Fruit fly (Drosophila melanogaster): ENCODE data around the gene Pgk.

Pgk gene

dm6 chr2L:2750337-2751084 lies 2.4 kb downstream of the Pgk start (continued):
- TF ChIP-seq Ssrp (tag; optimal IDR thresholded peaks at IDR 0.05), result peak; percentile 60
- TF ChIP-seq CG18011 (GFP tag; optimal IDR thresholded peaks at IDR 0.05), result peak; percentile 21
- TF ChIP-seq CG18599 (GFP tag; optimal IDR thresholded peaks at IDR 0.05), result peak; percentile 92
- TF ChIP-seq CG8944 (GFP tag; optimal IDR thresholded peaks at IDR 0.05), result peak; percentile 81
- peak; percentile 59 for TF ChIP-seq fd64A (GFP tag; optimal IDR thresholded peaks at IDR 0.05)
- TF ChIP-seq Dip3 (GFP tag; optimal IDR thresholded peaks at IDR 0.05), result peak; percentile 81
- TF ChIP-seq CG7963 (GFP tag; IDR thresholded peaks at IDR 0.05; ENCODE audit: partially characterized antibody), result no peak
- no peak for TF ChIP-seq Lpt (GFP tag; optimal IDR thresholded peaks at IDR 0.05)
- TF ChIP-seq kay (GFP tag; optimal IDR thresholded peaks at IDR 0.05), result peak; percentile 79
- no peak for TF ChIP-seq wor (GFP tag; IDR thresholded peaks at IDR 0.05)
- TF ChIP-seq CG13296 (GFP tag; optimal IDR thresholded peaks at IDR 0.05), result peak; percentile 86
- peak; percentile 50 for TF ChIP-seq CG11398 (GFP tag; optimal IDR thresholded peaks at IDR 0.05)
- TF ChIP-seq Hmr (GFP tag; optimal IDR thresholded peaks at IDR 0.05), result peak; percentile 80
- peak; percentile 28 for TF ChIP-seq stwl (tag; optimal IDR thresholded peaks at IDR 0.05)
- TF ChIP-seq abd-A (tag; optimal IDR thresholded peaks at IDR 0.05), result peak; percentile 94
- peak; percentile 82 for TF ChIP-seq bab2 (GFP tag; optimal IDR thresholded peaks at IDR 0.05)
- TF ChIP-seq Bgb (GFP tag; IDR thresholded peaks at IDR 0.05; ENCODE audit: partially characterized antibody), result no peak
- peak in 1 of 2 experiments; percentile 29 for TF ChIP-seq insv (GFP tag; optimal IDR thresholded peaks at IDR 0.05)
- peak; percentile 45 for TF ChIP-seq CG13775 (GFP tag; optimal IDR thresholded peaks at IDR 0.05)
- TF ChIP-seq Dek (tag; optimal IDR thresholded peaks at IDR 0.05), result peak; percentile 88
- peak; percentile 87 for TF ChIP-seq CG7839 (tag; optimal IDR thresholded peaks at IDR 0.05)
- TF ChIP-seq Max (GFP tag; optimal IDR thresholded peaks at IDR 0.05), result peak; percentile 50
- TF ChIP-seq BtbVII (GFP tag; optimal IDR thresholded peaks at IDR 0.05), result peak; percentile 88
- TF ChIP-seq Spps (tag; optimal IDR thresholded peaks at IDR 0.05), result peak; percentile 45
- peak; percentile 83 for TF ChIP-seq mam (GFP tag; optimal IDR thresholded peaks at IDR 0.05)
- TF ChIP-seq HLHmδ (GFP tag; optimal IDR thresholded peaks at IDR 0.05), result no peak
- TF ChIP-seq tll (GFP tag; optimal IDR thresholded peaks at IDR 0.05), result peak in 1 of 2 experiments; percentile 1
- TF ChIP-seq CoRest (tag; optimal IDR thresholded peaks at IDR 0.05), result peak; percentile 82
- TF ChIP-seq psq (GFP tag; optimal IDR thresholded peaks at IDR 0.05), result peak; percentile 33
- peak; percentile 63 for TF ChIP-seq CG5180 (GFP tag; optimal IDR thresholded peaks at IDR 0.05)
- no peak for TF ChIP-seq Poxn (GFP tag; IDR thresholded peaks at IDR 0.05)
- no peak for TF ChIP-seq CG14860 (GFP tag; IDR thresholded peaks at IDR 0.05; ENCODE audit: partially characterized antibody)
- peak; percentile 81 for TF ChIP-seq luna (GFP tag; optimal IDR thresholded peaks at IDR 0.05)
- TF ChIP-seq Hmx (GFP tag; optimal IDR thresholded peaks at IDR 0.05), result peak; percentile 16
- peak; percentile 72 for TF ChIP-seq shn (GFP tag; optimal IDR thresholded peaks at IDR 0.05)
- peak; percentile 80 for TF ChIP-seq B-H2 (GFP tag; optimal IDR thresholded peaks at IDR 0.05)
- peak; percentile 9 for TF ChIP-seq pfk (GFP tag; optimal IDR thresholded peaks at IDR 0.05)
- TF ChIP-seq CG9876 (GFP tag; optimal IDR thresholded peaks at IDR 0.05), result peak; percentile 72
- no peak for TF ChIP-seq CG3847 (GFP tag; IDR thresholded peaks at IDR 0.05)
- TF ChIP-seq Blimp-1 (GFP tag; optimal IDR thresholded peaks at IDR 0.05), result peak; percentile 72
- TF ChIP-seq CG12236 (GFP tag; optimal IDR thresholded peaks at IDR 0.05), result peak; percentile 60
- TF ChIP-seq ro (GFP tag; IDR thresholded peaks at IDR 0.05), result no peak
- peak; percentile 73 for TF ChIP-seq MTF-1 (GFP tag; optimal IDR thresholded peaks at IDR 0.05; ENCODE audit: borderline replicate concordance)
- TF ChIP-seq zf30C (GFP tag; optimal IDR thresholded peaks at IDR 0.05), result peak; percentile 96
- peak; percentile 58 for TF ChIP-seq Vsx1 (GFP tag; optimal IDR thresholded peaks at IDR 0.05)
- TF ChIP-seq jumu (GFP tag; optimal IDR thresholded peaks at IDR 0.05), result peak; percentile 76
- TF ChIP-seq CG10979 (tag; optimal IDR thresholded peaks at IDR 0.05), result peak; percentile 81
